Worm (Caenorhabditis elegans) whole organism, late embryonic: ENCODE data around the gene srsx-3.

ENCODE experiments used
- ama-1 ChIP-seq: fragments of 150-350 bp; optimal IDR thresholded peaks from 2 replicates; lab custom pipeline; 2014
- elt-2 ChIP-seq: sonication (generic microtip); optimal IDR thresholded peaks from 2 replicates; lab custom pipeline; 2016; ENCODE audit warnings: missing genetic modification reagents, missing genetic modification characterization, missing compliant biosample characterization
- ets-4 ChIP-seq: sonication (generic microtip); optimal IDR thresholded peaks from 2 replicates; lab custom pipeline; 2016; ENCODE audit warnings: missing genetic modification characterization, missing compliant biosample characterization
- fkh-10 ChIP-seq: fragments of 150-350 bp; optimal IDR thresholded peaks from 2 replicates; lab custom pipeline; 2014; ENCODE audit warnings: missing biosample characterization, missing genetic modification reagents, missing genetic modification characterization
- lin-11 ChIP-seq: fragments of 200-800 bp; sonication (Bioruptor generic); optimal IDR thresholded peaks from 2 replicates; lab custom pipeline; 2018; ENCODE audit warnings: mild to moderate bottlenecking, missing genetic modification characterization, missing compliant biosample characterization
- madf-2 ChIP-seq: sonication (generic microtip); optimal IDR thresholded peaks from 2 replicates; lab custom pipeline; 2017; ENCODE audit warnings: missing genetic modification characterization, missing compliant biosample characterization
- nfya-1 ChIP-seq: sonication (generic microtip); optimal IDR thresholded peaks from 2 replicates; lab custom pipeline; 2017; ENCODE audit warnings: missing genetic modification characterization, mild to moderate bottlenecking, missing compliant biosample characterization, antibody characterized with exemption, moderate library complexity
- nhr-232 ChIP-seq: sonication (generic microtip); optimal IDR thresholded peaks from 2 replicates; lab custom pipeline; 2016; ENCODE audit warnings: missing genetic modification characterization, missing compliant biosample characterization
- pqm-1 ChIP-seq: sonication (generic microtip); optimal IDR thresholded peaks from 2 replicates; lab custom pipeline; 2016; ENCODE audit warnings: missing genetic modification characterization, missing compliant biosample characterization
- sdc-2 ChIP-seq: sonication (generic microtip); optimal IDR thresholded peaks from 2 replicates; lab custom pipeline; 2016; ENCODE audit warnings: missing genotype, missing genetic modification characterization, missing compliant biosample characterization
- tbx-7 ChIP-seq: sonication (generic microtip); optimal IDR thresholded peaks from 2 replicates; lab custom pipeline; 2016; ENCODE audit warnings: missing genotype, missing genetic modification characterization, missing compliant biosample characterization
- unc-55 ChIP-seq: sonication (generic microtip); optimal IDR thresholded peaks from 2 replicates; lab custom pipeline; 2017; ENCODE audit warnings: missing biosample characterization, missing genetic modification reagents, missing genetic modification characterization

ce11 chrV:7970519-7970918, 33.5 kb upstream of the srsx-3 start:
- TF ChIP-seq elt-2 (tag; lab: Kevin White, UChicago), result no peak
- TF ChIP-seq tbx-7, result no peak
- no peak for TF ChIP-seq ama-1 (lab: Kevin White, UChicago)
- no peak for TF ChIP-seq lin-11
- no peak for TF ChIP-seq nfya-1 (tag; lab: Kevin White, UChicago)
- TF ChIP-seq fkh-10 (GFP tag; lab: Kevin White, UChicago), result no peak
- no peak for TF ChIP-seq nhr-232 (tag; lab: Kevin White, UChicago)
- no peak for TF ChIP-seq madf-2 (tag; lab: Kevin White, UChicago)
- no peak for TF ChIP-seq unc-55 (GFP tag; lab: Kevin White, UChicago)
- TF ChIP-seq sdc-2 (tag; lab: Kevin White, UChicago), result no peak
- no peak for TF ChIP-seq ets-4 (tag; lab: Kevin White, UChicago)
- TF ChIP-seq pqm-1, result no peak
